Worm (Caenorhabditis elegans) whole organism, L4 larva: Measurements from ENCODE around the gene T22D1.18.

Source experiments
- D1046.2 ChIP-seq: fragments of 200-800 bp; sonication (Bioruptor generic); IDR thresholded peaks from 2 replicates; pipeline ENCODE4 v1.3.6; 2022; ENCODE audit warnings: missing genetic modification characterization, missing compliant biosample characterization
- F26F4.8 ChIP-seq: fragments of 200-800 bp; sonication (Bioruptor generic); conservative IDR thresholded peaks from 2 replicates; pipeline ENCODE4 v1.3.6; 2022; ENCODE audit warnings: missing genetic modification characterization, missing compliant biosample characterization
- F37D6.2 ChIP-seq: sonication (generic microtip); optimal IDR thresholded peaks from 2 replicates; lab custom pipeline; 2016; ENCODE audit warnings: mild to moderate bottlenecking, missing genetic modification characterization, missing compliant biosample characterization
- T26A8.4 ChIP-seq: fragments of 200-800 bp; sonication (Bioruptor generic); IDR thresholded peaks from 2 replicates; pipeline ENCODE4 v1.3.6; 2022; ENCODE audit warnings: missing genetic modification characterization, missing compliant biosample characterization
- ama-1 ChIP-seq: fragments of 150-350 bp; optimal IDR thresholded peaks from 2 replicates; lab custom pipeline; 2014; ENCODE audit warnings: inconsistent platforms, mixed read lengths
- ceh-20 ChIP-seq: fragments of 200-800 bp; sonication (Bioruptor generic); IDR thresholded peaks from 2 replicates; pipeline ENCODE4 v1.3.6; 2022; ENCODE audit warnings: missing genetic modification reagents, missing genetic modification characterization, missing compliant biosample characterization
- ceh-32 ChIP-seq: sonication (generic microtip); optimal IDR thresholded peaks from 2 replicates; lab custom pipeline; 2016; ENCODE audit warnings: mild to moderate bottlenecking, missing genetic modification characterization, missing compliant biosample characterization; ENCODE audit not compliant: poor library complexity
- ceh-44 ChIP-seq: fragments of 200-800 bp; sonication (Bioruptor generic); IDR thresholded peaks from 2 replicates; pipeline ENCODE4 v1.3.6; 2022; ENCODE audit warnings: missing genetic modification reagents, missing genetic modification characterization, missing compliant biosample characterization
- daf-16 ChIP-seq, 3 experiments: sonication (generic microtip); optimal IDR thresholded peaks; 2 replicates each; lab custom pipeline; 2016 to 2017; ENCODE audit warnings: missing genetic modification characterization in 3 of 3, missing genetic modification reagents in 3 of 3, mild to moderate bottlenecking in 2 of 3, missing compliant biosample characterization in 2 of 3, missing biosample characterization in 1 of 3, moderate library complexity in 1 of 3
- daf-8 ChIP-seq: fragments of 200-800 bp; sonication (Bioruptor generic); IDR thresholded peaks from 2 replicates; pipeline ENCODE4 v1.3.6; 2022; ENCODE audit warnings: missing genetic modification characterization, missing compliant biosample characterization
- dmd-9 ChIP-seq: fragments of 200-800 bp; sonication (Bioruptor generic); IDR thresholded peaks from 2 replicates; pipeline ENCODE4 v1.3.6; 2022; ENCODE audit warnings: missing genetic modification reagents, missing genetic modification characterization, missing compliant biosample characterization
- duxl-1 ChIP-seq: sonication (generic microtip); optimal IDR thresholded peaks from 2 replicates; lab custom pipeline; 2016; ENCODE audit warnings: mild to moderate bottlenecking, missing genetic modification characterization, moderate library complexity, missing compliant biosample characterization; ENCODE audit not compliant: poor library complexity
- fkh-10 ChIP-seq: fragments of 150-350 bp; optimal IDR thresholded peaks from 2 replicates; lab custom pipeline; 2014; ENCODE audit warnings: missing biosample characterization, missing genetic modification reagents, missing genetic modification characterization
- hlh-11 ChIP-seq: fragments of 200-800 bp; sonication (Bioruptor generic); optimal IDR thresholded peaks from 2 replicates; lab custom pipeline; 2018; ENCODE audit warnings: mild to moderate bottlenecking, missing genetic modification characterization, missing compliant biosample characterization
- hlh-30 ChIP-seq: sonication (generic microtip); optimal IDR thresholded peaks from 2 replicates; lab custom pipeline; 2017; ENCODE audit warnings: antibody characterized with exemption, mild to moderate bottlenecking, missing genetic modification characterization, missing compliant biosample characterization; ENCODE audit not compliant: insufficient read depth
- hmg-1.1 ChIP-seq: fragments of 200-800 bp; sonication (Bioruptor generic); IDR thresholded peaks from 2 replicates; pipeline ENCODE4 v1.3.6; 2022; ENCODE audit warnings: missing genetic modification reagents, missing genetic modification characterization, missing compliant biosample characterization
- jun-1 ChIP-seq: fragments of 150-350 bp; optimal IDR thresholded peaks from 2 replicates; lab custom pipeline; 2014; ENCODE audit warnings: missing biosample characterization, missing genetic modification reagents, missing genetic modification characterization
- lim-7 ChIP-seq: fragments of 200-800 bp; sonication (Bioruptor generic); IDR thresholded peaks from 2 replicates; pipeline ENCODE4 v1.3.6; 2022; ENCODE audit warnings: missing genetic modification characterization, missing compliant biosample characterization
- lin-13 ChIP-seq: fragments of 150-350 bp; optimal IDR thresholded peaks from 2 replicates; lab custom pipeline; 2014; ENCODE audit warnings: missing biosample characterization, missing genetic modification reagents, missing genetic modification characterization
- lin-15B ChIP-seq: fragments of 150-350 bp; sonication (generic microtip); optimal IDR thresholded peaks from 3 replicates; lab custom pipeline; 2014; ENCODE audit warnings: missing biosample characterization, missing genetic modification characterization
- lin-38 ChIP-seq: fragments of 200-800 bp; sonication (Bioruptor generic); IDR thresholded peaks from 2 replicates; pipeline ENCODE4 v1.3.6; 2022; ENCODE audit warnings: missing genetic modification reagents, missing genetic modification characterization, missing compliant biosample characterization
- lir-3 ChIP-seq: sonication (generic microtip); optimal IDR thresholded peaks from 2 replicates; lab custom pipeline; 2016; ENCODE audit warnings: mild to moderate bottlenecking, missing genetic modification characterization, missing compliant biosample characterization
- lsy-2 ChIP-seq, 2 experiments: fragments of 150-350 bp in 1 of 2; sonication (generic microtip) in 1 of 2; optimal IDR thresholded peaks; 2 replicates each; lab custom pipeline; 2014 to 2017; ENCODE audit warnings: missing biosample characterization in 2 of 2, missing genetic modification characterization in 2 of 2
- mxl-3 ChIP-seq: fragments of 200-800 bp; sonication (Bioruptor generic); optimal IDR thresholded peaks from 2 replicates; lab custom pipeline; 2018; ENCODE audit warnings: mild to moderate bottlenecking, missing genetic modification characterization, missing compliant biosample characterization
- nhr-102 ChIP-seq: sonication (generic microtip); optimal IDR thresholded peaks from 2 replicates; lab custom pipeline; 2016; ENCODE audit warnings: mild to moderate bottlenecking, missing genetic modification characterization, moderate library complexity, missing compliant biosample characterization
- nhr-111 ChIP-seq: fragments of 200-800 bp; sonication (Bioruptor generic); optimal IDR thresholded peaks from 2 replicates; lab custom pipeline; 2018; ENCODE audit warnings: mild to moderate bottlenecking, missing genetic modification characterization, missing compliant biosample characterization
- nhr-42 ChIP-seq: fragments of 200-800 bp; sonication (Bioruptor generic); IDR thresholded peaks from 2 replicates; pipeline ENCODE4 v1.3.6; 2022; ENCODE audit warnings: missing genetic modification characterization, missing compliant biosample characterization
- nhr-48 ChIP-seq: sonication (generic microtip); optimal IDR thresholded peaks from 2 replicates; lab custom pipeline; 2016; ENCODE audit warnings: mild to moderate bottlenecking, missing genetic modification characterization, missing compliant biosample characterization
- nhr-77 ChIP-seq: fragments of 150-350 bp; optimal IDR thresholded peaks from 2 replicates; lab custom pipeline; 2014; ENCODE audit warnings: missing biosample characterization, missing genetic modification characterization
- pha-4 ChIP-seq, 2 experiments: fragments of 150-350 bp in 1 of 2; fragments of 200-800 bp in 1 of 2; sonication (Bioruptor generic) in 1 of 2; IDR thresholded peaks in 1 of 2; optimal IDR thresholded peaks in 1 of 2; 2 replicates each; pipeline versions ENCODE4 v1.3.6 to Lab custom; 2014 to 2022; ENCODE audit warnings: missing genetic modification characterization in 2 of 2, missing genetic modification reagents in 2 of 2, missing biosample characterization in 1 of 2, missing compliant biosample characterization in 1 of 2
- rbr-2 ChIP-seq: sonication (generic microtip); optimal IDR thresholded peaks from 2 replicates; lab custom pipeline; 2016; ENCODE audit warnings: missing genotype, missing genetic modification characterization, missing compliant biosample characterization
- saeg-2 ChIP-seq: fragments of 200-800 bp; sonication (Bioruptor generic); IDR thresholded peaks from 2 replicates; pipeline ENCODE4 v1.3.6; 2022; ENCODE audit warnings: missing genetic modification reagents, missing genetic modification characterization, missing compliant biosample characterization
- snpc-1.2 ChIP-seq: fragments of 200-800 bp; sonication (Bioruptor generic); IDR thresholded peaks from 2 replicates; pipeline ENCODE4 v1.3.6; 2022; ENCODE audit warnings: missing genetic modification reagents, missing genetic modification characterization, missing compliant biosample characterization
- snpc-4 ChIP-seq: fragments of 150-350 bp; optimal IDR thresholded peaks from 2 replicates; lab custom pipeline; 2014; ENCODE audit warnings: missing biosample characterization, missing genetic modification characterization
- spr-1 ChIP-seq: sonication (generic microtip); optimal IDR thresholded peaks from 2 replicates; lab custom pipeline; 2016; ENCODE audit warnings: mild to moderate bottlenecking, missing genetic modification characterization, missing compliant biosample characterization
- spr-3 ChIP-seq: fragments of 200-800 bp; sonication (Bioruptor generic); optimal IDR thresholded peaks from 2 replicates; lab custom pipeline; 2018; ENCODE audit warnings: mild to moderate bottlenecking, missing genetic modification characterization, missing compliant biosample characterization
- unc-62 ChIP-seq, 3 experiments: fragments of 150-350 bp in 1 of 3; sonication (generic microtip); optimal IDR thresholded peaks in 2 of 3; peaks in 1 of 3; 1 replicate in 1 of 3; 2 replicates in 2 of 3; lab custom pipeline; 2014 to 2017; ENCODE audit warnings: missing biosample characterization in 3 of 3, missing genetic modification characterization in 3 of 3, missing genetic modification reagents in 3 of 3, missing genotype in 1 of 3
- ztf-11 ChIP-seq: fragments of 150-350 bp; optimal IDR thresholded peaks from 2 replicates; lab custom pipeline; 2014; ENCODE audit warnings: missing biosample characterization, missing genetic modification characterization
- ztf-7 ChIP-seq: fragments of 150-350 bp; optimal IDR thresholded peaks from 2 replicates; lab custom pipeline; 2014; ENCODE audit warnings: missing biosample characterization, missing genetic modification characterization

T22D1.18 gene

ce11 chrIV:6919318-6919717 lies 645 bp downstream of the T22D1.18 start, which contains the start of gene ruvb-2 (continued):
- TF ChIP-seq mxl-3, result peak; percentile 83
- peak; percentile 85 for TF ChIP-seq rbr-2 (tag; lab: Kevin White, UChicago)
- no peak for TF ChIP-seq pha-4 (GFP tag; IDR thresholded peaks at IDR 0.05; lab: Robert Waterston, UW)
- TF ChIP-seq pha-4 (tag; optimal IDR thresholded peaks at IDR 0.05; lab: Kevin White, UChicago), result peak; percentile 60
- TF ChIP-seq ztf-7 (tag; lab: Kevin White, UChicago), result peak; percentile 55
- TF ChIP-seq ceh-32 (tag; lab: Kevin White, UChicago), result peak; percentile 23
- peak; percentile 92 for TF ChIP-seq hlh-30 (tag; lab: Kevin White, UChicago)
- no peak for TF ChIP-seq saeg-2 (GFP tag; lab: Robert Waterston, UW)
- TF ChIP-seq lir-3 (tag; lab: Kevin White, UChicago), result no peak
- peak; percentile 33; the same call in 1 of the 2 replicates for TF ChIP-seq nhr-42 (GFP tag; lab: Robert Waterston, UW)
- peak; percentile 38 for TF ChIP-seq spr-1 (tag; lab: Kevin White, UChicago)
- no peak for TF ChIP-seq D1046.2 (GFP tag; lab: Robert Waterston, UW)
- peak in 1 of 2 experiments; percentile 14 for TF ChIP-seq daf-16 (GFP tag; optimal IDR thresholded peaks at IDR 0.05; lab: Kevin White, UChicago)
- TF ChIP-seq daf-16 (tag; optimal IDR thresholded peaks at IDR 0.05; lab: Kevin White, UChicago), result peak; percentile 48
- TF ChIP-seq F26F4.8, result no peak
- peak; percentile 66 for TF ChIP-seq F37D6.2 (tag; lab: Kevin White, UChicago)
- no peak for TF ChIP-seq snpc-4 (tag; lab: Kevin White, UChicago)
- TF ChIP-seq unc-62 (GFP tag; optimal IDR thresholded peaks at IDR 0.05 in 1 of 2; lab: Kevin White, UChicago), result peak in 1 of 2 experiments; percentile 91
- TF ChIP-seq unc-62 (tag; optimal IDR thresholded peaks at IDR 0.05; lab: Kevin White, UChicago), result no peak
- peak; percentile 84 for TF ChIP-seq lin-38 (GFP tag; lab: Robert Waterston, UW)
- peak; percentile 61 for TF ChIP-seq hmg-1.1 (GFP tag; lab: Robert Waterston, UW)
- no peak for TF ChIP-seq lim-7 (GFP tag; lab: Robert Waterston, UW)
- peak; percentile 71 for TF ChIP-seq duxl-1
- TF ChIP-seq nhr-48, result peak; percentile 26
- no peak for TF ChIP-seq ceh-20 (GFP tag; lab: Robert Waterston, UW)
- TF ChIP-seq ceh-44 (GFP tag; lab: Robert Waterston, UW), result no peak
- peak; percentile 72 for TF ChIP-seq nhr-102 (tag; lab: Kevin White, UChicago)
- no peak for TF ChIP-seq ama-1 (lab: Kevin White, UChicago)
- TF ChIP-seq snpc-1.2 (GFP tag; lab: Robert Waterston, UW), result peak; percentile 89
- peak; percentile 82 for TF ChIP-seq T26A8.4 (GFP tag; lab: Robert Waterston, UW)
- no peak for TF ChIP-seq daf-8 (GFP tag; lab: Robert Waterston, UW)
- TF ChIP-seq jun-1, result peak; percentile 11
- peak; percentile 65 for TF ChIP-seq lin-13 (GFP tag; lab: Kevin White, UChicago)
- peak; percentile 32 for TF ChIP-seq lin-15B (tag; lab: Kevin White, UChicago)
- TF ChIP-seq fkh-10 (GFP tag; lab: Kevin White, UChicago), result peak; percentile 46
- peak; percentile 59 for TF ChIP-seq spr-3
- no peak for TF ChIP-seq nhr-111 (GFP tag; lab: Kevin White, UChicago)
- TF ChIP-seq ztf-11, result no peak
- TF ChIP-seq dmd-9 (GFP tag; lab: Robert Waterston, UW), result 0 out of 2 replicates have a peak, but pooled peaks have one; percentile 11
- TF ChIP-seq lsy-2 (tag; optimal IDR thresholded peaks at IDR 0.05; lab: Kevin White, UChicago), result peak; percentile 6 to 93

- no peak for TF ChIP-seq nhr-77 (tag; lab: Kevin White, UChicago)
- no peak for TF ChIP-seq hlh-11 (tag; lab: Kevin White, UChicago)
- TF ChIP-seq lin-38 (GFP tag; lab: Robert Waterston, UW), result 0 out of 2 replicates have a peak, but pooled peaks have one; percentile 24
Measured at ce11 chrIV:6916831-6917230, 3.1 kb downstream of the T22D1.18 start.
